Worm (Caenorhabditis elegans) whole organism, L4 larva: ENCODE data around the gene C31H2.3.

Experiments used
- F26F4.8 ChIP-seq: fragments of 200-800 bp; sonication (Bioruptor generic); conservative IDR thresholded peaks from 2 replicates; pipeline ENCODE4 v1.3.6; 2022; ENCODE audit warnings: missing genetic modification characterization, missing compliant biosample characterization
- R02D3.7 ChIP-seq: fragments of 150-350 bp; sonication (generic microtip); optimal IDR thresholded peaks from 3 replicates; lab custom pipeline; 2014; ENCODE audit warnings: missing biosample characterization, missing genetic modification characterization
- T26A8.4 ChIP-seq: fragments of 200-800 bp; sonication (Bioruptor generic); IDR thresholded peaks from 2 replicates; pipeline ENCODE4 v1.3.6; 2022; ENCODE audit warnings: missing genetic modification characterization, missing compliant biosample characterization
- aha-1 ChIP-seq: fragments of 150-350 bp; peaks from one replicate; lab custom pipeline; 2014; ENCODE audit warnings: missing biosample characterization, missing genetic modification characterization
- ceh-32 ChIP-seq: sonication (generic microtip); optimal IDR thresholded peaks from 2 replicates; lab custom pipeline; 2016; ENCODE audit warnings: mild to moderate bottlenecking, missing genetic modification characterization, missing compliant biosample characterization; ENCODE audit not compliant: poor library complexity
- ceh-44 ChIP-seq: fragments of 200-800 bp; sonication (Bioruptor generic); IDR thresholded peaks from 2 replicates; pipeline ENCODE4 v1.3.6; 2022; ENCODE audit warnings: missing genetic modification reagents, missing genetic modification characterization, missing compliant biosample characterization
- ceh-82 ChIP-seq: sonication (generic microtip); optimal IDR thresholded peaks from 2 replicates; lab custom pipeline; 2017; ENCODE audit warnings: missing biosample characterization, missing genetic modification characterization
- ctbp-1 ChIP-seq: fragments of 200-800 bp; sonication (Bioruptor generic); IDR thresholded peaks from 2 replicates; pipeline ENCODE4 v1.3.6; 2022; ENCODE audit warnings: missing genetic modification reagents, missing genetic modification characterization, missing compliant biosample characterization
- daf-12 ChIP-seq: fragments of 150-350 bp; optimal IDR thresholded peaks from 2 replicates; lab custom pipeline; 2014; ENCODE audit warnings: missing biosample characterization, missing genetic modification reagents, missing genetic modification characterization
- daf-16 ChIP-seq, 3 experiments: sonication (generic microtip); optimal IDR thresholded peaks; 2 replicates each; lab custom pipeline; 2016 to 2017; ENCODE audit warnings: missing genetic modification characterization in 3 of 3, missing genetic modification reagents in 3 of 3, mild to moderate bottlenecking in 2 of 3, missing compliant biosample characterization in 2 of 3, missing biosample characterization in 1 of 3, moderate library complexity in 1 of 3
- dmd-6 ChIP-seq: fragments of 200-800 bp; sonication (Bioruptor generic); IDR thresholded peaks from 2 replicates; pipeline ENCODE4 v1.3.6; 2022; ENCODE audit warnings: missing genetic modification reagents, missing genetic modification characterization, missing compliant biosample characterization
- dmd-8 ChIP-seq: fragments of 200-800 bp; sonication (Bioruptor generic); IDR thresholded peaks from 2 replicates; pipeline ENCODE4 v1.3.6; 2022; ENCODE audit warnings: missing genetic modification characterization, missing compliant biosample characterization
- dmd-9 ChIP-seq: fragments of 200-800 bp; sonication (Bioruptor generic); IDR thresholded peaks from 2 replicates; pipeline ENCODE4 v1.3.6; 2022; ENCODE audit warnings: missing genetic modification reagents, missing genetic modification characterization, missing compliant biosample characterization
- dpl-1 ChIP-seq: fragments of 150-350 bp; optimal IDR thresholded peaks from 2 replicates; lab custom pipeline; 2014; ENCODE audit warnings: missing biosample characterization, missing genetic modification reagents, missing genetic modification characterization
- dve-1 ChIP-seq: sonication (generic microtip); optimal IDR thresholded peaks from 2 replicates; lab custom pipeline; 2017; ENCODE audit warnings: antibody characterized with exemption, mild to moderate bottlenecking, missing genetic modification characterization, missing compliant biosample characterization; ENCODE audit not compliant: insufficient read depth
- fkh-10 ChIP-seq: fragments of 150-350 bp; optimal IDR thresholded peaks from 2 replicates; lab custom pipeline; 2014; ENCODE audit warnings: missing biosample characterization, missing genetic modification reagents, missing genetic modification characterization
- fos-1 ChIP-seq: fragments of 150-350 bp; optimal IDR thresholded peaks from 2 replicates; lab custom pipeline; 2014; ENCODE audit warnings: missing biosample characterization, missing genetic modification characterization
- hif-1 ChIP-seq, 2 experiments: sonication (generic microtip); optimal IDR thresholded peaks; 2 replicates each; lab custom pipeline; 2016 to 2017; ENCODE audit warnings: missing compliant biosample characterization in 2 of 2, missing genetic modification characterization in 2 of 2, missing genetic modification reagents in 2 of 2, missing genotype in 2 of 2, mild to moderate bottlenecking in 1 of 2
- hlh-11 ChIP-seq: fragments of 200-800 bp; sonication (Bioruptor generic); optimal IDR thresholded peaks from 2 replicates; lab custom pipeline; 2018; ENCODE audit warnings: mild to moderate bottlenecking, missing genetic modification characterization, missing compliant biosample characterization
- hlh-30 ChIP-seq: sonication (generic microtip); optimal IDR thresholded peaks from 2 replicates; lab custom pipeline; 2017; ENCODE audit warnings: antibody characterized with exemption, mild to moderate bottlenecking, missing genetic modification characterization, missing compliant biosample characterization; ENCODE audit not compliant: insufficient read depth
- hmg-1.1 ChIP-seq: fragments of 200-800 bp; sonication (Bioruptor generic); IDR thresholded peaks from 2 replicates; pipeline ENCODE4 v1.3.6; 2022; ENCODE audit warnings: missing genetic modification reagents, missing genetic modification characterization, missing compliant biosample characterization
- jun-1 ChIP-seq: fragments of 150-350 bp; optimal IDR thresholded peaks from 2 replicates; lab custom pipeline; 2014; ENCODE audit warnings: missing biosample characterization, missing genetic modification reagents, missing genetic modification characterization
- lim-7 ChIP-seq: fragments of 200-800 bp; sonication (Bioruptor generic); IDR thresholded peaks from 2 replicates; pipeline ENCODE4 v1.3.6; 2022; ENCODE audit warnings: missing genetic modification characterization, missing compliant biosample characterization
- lin-1 ChIP-seq: fragments of 200-800 bp; sonication (Bioruptor generic); IDR thresholded peaks from 2 replicates; pipeline ENCODE4 v1.3.6; 2022; ENCODE audit warnings: missing genetic modification reagents, missing genetic modification characterization, missing compliant biosample characterization
- lin-15B ChIP-seq: fragments of 150-350 bp; sonication (generic microtip); optimal IDR thresholded peaks from 3 replicates; lab custom pipeline; 2014; ENCODE audit warnings: missing biosample characterization, missing genetic modification characterization
- lin-38 ChIP-seq: fragments of 200-800 bp; sonication (Bioruptor generic); IDR thresholded peaks from 2 replicates; pipeline ENCODE4 v1.3.6; 2022; ENCODE audit warnings: missing genetic modification reagents, missing genetic modification characterization, missing compliant biosample characterization
- lir-3 ChIP-seq: sonication (generic microtip); optimal IDR thresholded peaks from 2 replicates; lab custom pipeline; 2016; ENCODE audit warnings: mild to moderate bottlenecking, missing genetic modification characterization, missing compliant biosample characterization
- lsy-2 ChIP-seq, 2 experiments: fragments of 150-350 bp in 1 of 2; sonication (generic microtip) in 1 of 2; optimal IDR thresholded peaks; 2 replicates each; lab custom pipeline; 2014 to 2017; ENCODE audit warnings: missing biosample characterization in 2 of 2, missing genetic modification characterization in 2 of 2
- madf-5 ChIP-seq, 2 experiments: fragments of 200-800 bp; sonication (Bioruptor generic); IDR thresholded peaks; 2 replicates each; pipeline ENCODE4 v1.3.6; 2022; ENCODE audit warnings: missing compliant biosample characterization in 2 of 2, missing genetic modification characterization in 2 of 2
- mep-1 ChIP-seq: fragments of 150-350 bp; sonication (generic microtip); optimal IDR thresholded peaks from 3 replicates; lab custom pipeline; 2014; ENCODE audit warnings: missing biosample characterization, missing genetic modification characterization
- nhr-11 ChIP-seq: fragments of 150-350 bp; optimal IDR thresholded peaks from 2 replicates; lab custom pipeline; 2014; ENCODE audit warnings: missing biosample characterization, missing genetic modification characterization
- nhr-28 ChIP-seq: fragments of 150-350 bp; optimal IDR thresholded peaks from 2 replicates; lab custom pipeline; 2014; ENCODE audit warnings: missing biosample characterization, missing genetic modification characterization
- nhr-41 ChIP-seq: fragments of 200-800 bp; sonication (Bioruptor generic); IDR thresholded peaks from 2 replicates; pipeline ENCODE4 v1.3.6; 2022; ENCODE audit warnings: missing genetic modification reagents, missing genetic modification characterization, missing compliant biosample characterization
- nhr-6 ChIP-seq: fragments of 150-350 bp; optimal IDR thresholded peaks from 2 replicates; lab custom pipeline; 2014; ENCODE audit warnings: missing biosample characterization, missing genetic modification characterization
- pha-4 ChIP-seq, 2 experiments: fragments of 150-350 bp in 1 of 2; fragments of 200-800 bp in 1 of 2; sonication (Bioruptor generic) in 1 of 2; IDR thresholded peaks in 1 of 2; optimal IDR thresholded peaks in 1 of 2; 2 replicates each; pipeline versions ENCODE4 v1.3.6 to Lab custom; 2014 to 2022; ENCODE audit warnings: missing genetic modification characterization in 2 of 2, missing genetic modification reagents in 2 of 2, missing biosample characterization in 1 of 2, missing compliant biosample characterization in 1 of 2
- rbr-2 ChIP-seq: sonication (generic microtip); optimal IDR thresholded peaks from 2 replicates; lab custom pipeline; 2016; ENCODE audit warnings: missing genotype, missing genetic modification characterization, missing compliant biosample characterization
- sdz-12 ChIP-seq: fragments of 200-800 bp; sonication (Bioruptor generic); optimal IDR thresholded peaks from 2 replicates; lab custom pipeline; 2018; ENCODE audit warnings: mild to moderate bottlenecking, missing genetic modification characterization, missing compliant biosample characterization
- set-16 ChIP-seq: fragments of 200-800 bp; sonication (Bioruptor generic); IDR thresholded peaks from 2 replicates; pipeline ENCODE4 v1.3.6; 2022; ENCODE audit warnings: missing genetic modification reagents, missing genetic modification characterization, missing compliant biosample characterization
- tra-1 ChIP-seq: fragments of 200-800 bp; sonication (Bioruptor generic); IDR thresholded peaks from 2 replicates; pipeline ENCODE4 v1.3.6; 2022; ENCODE audit warnings: missing genetic modification reagents, missing genetic modification characterization, missing compliant biosample characterization
- unc-62 ChIP-seq, 3 experiments: fragments of 150-350 bp in 1 of 3; sonication (generic microtip); optimal IDR thresholded peaks in 2 of 3; peaks in 1 of 3; 1 replicate in 1 of 3; 2 replicates in 2 of 3; lab custom pipeline; 2014 to 2017; ENCODE audit warnings: missing biosample characterization in 3 of 3, missing genetic modification characterization in 3 of 3, missing genetic modification reagents in 3 of 3, missing genotype in 1 of 3
- zip-2 ChIP-seq: fragments of 150-350 bp; optimal IDR thresholded peaks from 2 replicates; lab custom pipeline; 2014; ENCODE audit warnings: missing biosample characterization, missing genetic modification characterization

C31H2.3 gene

DNA sequence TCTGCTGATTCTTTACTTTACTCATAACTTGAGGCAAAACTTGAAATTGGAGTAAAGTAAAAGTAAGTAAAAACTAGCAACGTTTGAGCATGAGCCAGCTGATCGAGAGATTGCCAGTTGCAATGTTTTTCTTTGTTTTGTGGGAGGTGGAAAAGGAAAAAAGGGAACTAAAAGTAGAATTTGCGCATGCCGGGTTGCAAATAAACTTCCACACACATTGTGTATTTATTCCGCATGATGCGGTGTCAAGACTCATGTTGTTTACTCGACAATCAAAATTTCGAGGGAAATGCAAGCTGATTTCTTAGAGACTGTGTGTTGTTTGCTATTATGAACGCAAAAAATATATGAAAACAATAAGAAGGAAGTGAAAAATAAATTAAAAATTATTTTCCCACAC, 11.8 kb downstream of the C31H2.3 start:
- TF ChIP-seq lin-1 (GFP tag; lab: Robert Waterston, UW) (no peak), hif-1 (tag; optimal IDR thresholded peaks at IDR 0.05; lab: Kevin White, UChicago) (no peak), dpl-1 (GFP tag; lab: Kevin White, UChicago) (no peak), pha-4 (GFP tag; IDR thresholded peaks at IDR 0.05; lab: Robert Waterston, UW) (no peak), pha-4 (tag; optimal IDR thresholded peaks at IDR 0.05; lab: Kevin White, UChicago) (no peak), R02D3.7 (no peak), lin-15B (tag; lab: Kevin White, UChicago) (no peak), dmd-8 (no peak), zip-2 (tag; lab: Kevin White, UChicago) (no peak), hmg-1.1 (GFP tag; lab: Robert Waterston, UW) (no peak), lir-3 (tag; lab: Kevin White, UChicago) (no peak), ceh-44 (no peak)

DNA sequence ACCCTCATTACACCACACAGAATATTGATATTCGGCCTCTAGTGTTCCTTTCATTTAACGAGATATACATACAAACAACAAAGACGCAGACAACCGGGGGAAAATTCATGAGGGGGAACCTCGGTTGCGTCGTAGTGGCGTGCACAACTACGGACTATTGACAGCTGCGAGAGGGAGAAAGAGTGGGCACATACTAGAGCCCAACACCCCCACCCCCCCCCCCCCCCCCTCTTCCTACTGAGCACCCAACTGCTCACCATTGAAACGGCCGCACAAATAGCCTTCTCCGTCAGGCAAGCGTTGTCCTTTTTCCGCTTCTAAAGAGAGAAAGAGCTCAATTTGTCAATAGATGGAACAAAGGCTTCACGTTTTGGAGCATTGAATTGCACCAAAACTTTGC, 14.0 kb downstream of the C31H2.3 start:
- TF ChIP-seq mep-1 (tag; lab: Kevin White, UChicago) (peak; percentile 37), tra-1 (GFP tag; lab: Robert Waterston, UW) (0 out of 2 replicates have a peak, but pooled peaks have one; percentile 24), set-16 (GFP tag; lab: Robert Waterston, UW) (peak; percentile 85; the same call in 1 of the 2 replicates), pha-4 (GFP tag; IDR thresholded peaks at IDR 0.05; lab: Robert Waterston, UW) (peak; percentile 43; the same call in 1 of the 2 replicates), pha-4 (tag; optimal IDR thresholded peaks at IDR 0.05; lab: Kevin White, UChicago) (no peak), nhr-41 (GFP tag; lab: Robert Waterston, UW) (no peak), zip-2 (tag; lab: Kevin White, UChicago) (no peak), ctbp-1 (peak; percentile 42; the same call in 1 of the 2 replicates), T26A8.4 (GFP tag; lab: Robert Waterston, UW) (no peak), sdz-12 (GFP tag; lab: Kevin White, UChicago) (no peak), aha-1 (no peak), unc-62 (GFP tag; optimal IDR thresholded peaks at IDR 0.05 in 1 of 2; lab: Kevin White, UChicago) (peak in 1 of 2 experiments; percentile 42), unc-62 (tag; optimal IDR thresholded peaks at IDR 0.05; lab: Kevin White, UChicago) (no peak), madf-5 (GFP tag; IDR thresholded peaks at IDR 0.05; lab: Robert Waterston, UW) (no peak), hlh-30 (tag; lab: Kevin White, UChicago) (peak; percentile 11), hif-1 (tag; optimal IDR thresholded peaks at IDR 0.05; lab: Kevin White, UChicago) (peak in 1 of 2 experiments; percentile 17), hmg-1.1 (GFP tag; lab: Robert Waterston, UW) (peak; percentile 80), daf-16 (GFP tag; optimal IDR thresholded peaks at IDR 0.05; lab: Kevin White, UChicago) (no peak), daf-16 (tag; optimal IDR thresholded peaks at IDR 0.05; lab: Kevin White, UChicago) (no peak), hlh-11 (peak; percentile 50)
- TF ChIP-seq, all 104 proteins: peak for 10

DNA sequence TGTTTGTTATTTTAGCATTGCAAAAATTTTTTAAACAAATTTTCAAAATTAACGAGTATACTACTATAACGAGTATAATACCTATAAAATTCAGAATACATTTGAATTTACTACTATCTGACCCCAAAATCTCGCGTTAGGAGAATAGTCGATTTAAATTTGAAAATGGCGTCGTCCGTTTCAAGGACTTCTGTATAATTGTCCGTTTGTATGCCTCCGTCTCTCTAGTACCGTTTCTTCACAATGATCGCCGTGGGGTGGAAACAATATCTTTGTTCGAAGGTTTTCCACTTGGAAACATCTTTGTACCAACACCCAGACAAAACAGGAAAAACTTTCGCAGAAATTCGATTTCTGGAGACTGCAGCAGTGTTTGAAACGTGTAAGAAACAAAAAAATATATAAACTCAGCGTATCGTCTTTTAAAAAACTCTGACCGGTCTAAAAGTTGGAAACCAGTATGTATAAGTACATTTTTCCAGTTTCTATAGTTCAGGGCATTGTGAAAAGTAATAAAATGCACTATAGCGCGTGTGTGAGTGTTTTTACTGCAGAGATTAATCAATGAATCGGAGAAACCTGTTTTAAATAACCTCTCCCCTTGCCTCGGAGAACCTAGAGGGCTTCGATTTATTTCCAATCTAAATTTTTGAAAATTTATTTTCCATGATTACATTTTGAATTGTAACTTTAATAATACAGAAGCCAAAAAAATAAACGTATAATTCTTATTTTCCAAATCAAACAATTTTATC, 16.3 kb downstream of the C31H2.3 start:
- peak; percentile 69 for TF ChIP-seq aha-1
- no peak for TF ChIP-seq lin-38

DNA sequence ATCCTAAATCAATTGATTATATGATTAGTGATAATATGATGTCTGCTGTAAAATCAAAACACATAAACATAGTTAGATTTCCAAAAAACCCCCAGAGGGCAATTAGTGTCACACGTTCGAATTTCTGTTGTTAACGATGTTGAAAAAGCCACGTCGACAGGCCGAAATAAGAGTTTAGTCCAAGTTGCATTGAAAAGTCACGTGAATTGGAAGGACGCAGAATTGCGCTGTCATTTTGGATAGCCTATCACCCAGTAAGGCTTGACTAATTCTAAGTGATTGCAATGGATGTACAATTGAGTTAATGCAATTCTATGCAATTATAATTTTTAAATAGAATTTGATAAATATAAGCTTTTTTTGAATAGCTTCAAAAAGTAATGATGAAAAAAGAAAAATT, 18.6 kb downstream of the C31H2.3 start:
- TF ChIP-seq aha-1 (peak; percentile 60), hlh-11 (peak; percentile 9), mep-1 (tag; lab: Kevin White, UChicago) (no peak), lim-7 (GFP tag; lab: Robert Waterston, UW) (no peak), nhr-28 (peak; percentile 5), dmd-9 (no peak)

DNA sequence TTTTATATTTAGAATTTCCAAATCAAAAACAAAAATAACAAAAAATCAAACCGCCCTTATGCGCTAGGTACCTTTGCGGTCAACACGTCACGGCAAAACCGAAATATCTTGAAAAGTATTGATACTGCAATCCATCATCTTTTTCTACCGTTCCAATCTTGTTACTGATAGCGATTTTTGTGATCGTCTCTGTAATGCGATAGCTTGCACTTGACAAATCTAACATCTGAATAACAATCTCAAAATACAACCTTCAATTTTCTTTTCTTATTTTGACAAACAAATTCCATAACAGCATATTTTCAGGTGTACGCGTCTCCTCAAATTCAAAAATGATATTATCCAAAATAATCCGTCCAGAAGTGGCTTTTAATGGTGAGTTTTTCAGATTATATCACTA, 20.2 kb downstream of the C31H2.3 start, which contains the start of gene tbc-7:
tbc-7 (plus strand) TSS at position 301 of the 400 bp plus-strand sequence.
- TF ChIP-seq fos-1 (tag; lab: Kevin White, UChicago), result no peak
- TF ChIP-seq R02D3.7, result no peak
- TF ChIP-seq jun-1 (tag; lab: Kevin White, UChicago), result no peak
- no peak for TF ChIP-seq rbr-2 (tag; lab: Kevin White, UChicago)
- TF ChIP-seq nhr-11 (tag; lab: Kevin White, UChicago), result no peak
- TF ChIP-seq lin-15B (tag; lab: Kevin White, UChicago), result no peak
- TF ChIP-seq dve-1, result no peak
- no peak for TF ChIP-seq lsy-2 (tag; optimal IDR thresholded peaks at IDR 0.05; lab: Kevin White, UChicago)
- TF ChIP-seq ceh-32 (tag; lab: Kevin White, UChicago), result no peak
- no peak for TF ChIP-seq ctbp-1
- TF ChIP-seq ceh-82 (tag; lab: Kevin White, UChicago), result no peak
- no peak for TF ChIP-seq nhr-6
- TF ChIP-seq fkh-10 (GFP tag; lab: Kevin White, UChicago), result no peak
- no peak for TF ChIP-seq daf-12 (tag; lab: Kevin White, UChicago)
- no peak for TF ChIP-seq F26F4.8 (GFP tag; lab: Robert Waterston, UW)
- TF ChIP-seq dmd-6 (GFP tag; lab: Robert Waterston, UW), result no peak
